Fruit fly (Drosophila melanogaster): ENCODE results near the gene PlexB.
A peak's percentile ranks its signal among the peaks of the same experiment; 100 is the strongest.

The PlexB gene

DNA sequence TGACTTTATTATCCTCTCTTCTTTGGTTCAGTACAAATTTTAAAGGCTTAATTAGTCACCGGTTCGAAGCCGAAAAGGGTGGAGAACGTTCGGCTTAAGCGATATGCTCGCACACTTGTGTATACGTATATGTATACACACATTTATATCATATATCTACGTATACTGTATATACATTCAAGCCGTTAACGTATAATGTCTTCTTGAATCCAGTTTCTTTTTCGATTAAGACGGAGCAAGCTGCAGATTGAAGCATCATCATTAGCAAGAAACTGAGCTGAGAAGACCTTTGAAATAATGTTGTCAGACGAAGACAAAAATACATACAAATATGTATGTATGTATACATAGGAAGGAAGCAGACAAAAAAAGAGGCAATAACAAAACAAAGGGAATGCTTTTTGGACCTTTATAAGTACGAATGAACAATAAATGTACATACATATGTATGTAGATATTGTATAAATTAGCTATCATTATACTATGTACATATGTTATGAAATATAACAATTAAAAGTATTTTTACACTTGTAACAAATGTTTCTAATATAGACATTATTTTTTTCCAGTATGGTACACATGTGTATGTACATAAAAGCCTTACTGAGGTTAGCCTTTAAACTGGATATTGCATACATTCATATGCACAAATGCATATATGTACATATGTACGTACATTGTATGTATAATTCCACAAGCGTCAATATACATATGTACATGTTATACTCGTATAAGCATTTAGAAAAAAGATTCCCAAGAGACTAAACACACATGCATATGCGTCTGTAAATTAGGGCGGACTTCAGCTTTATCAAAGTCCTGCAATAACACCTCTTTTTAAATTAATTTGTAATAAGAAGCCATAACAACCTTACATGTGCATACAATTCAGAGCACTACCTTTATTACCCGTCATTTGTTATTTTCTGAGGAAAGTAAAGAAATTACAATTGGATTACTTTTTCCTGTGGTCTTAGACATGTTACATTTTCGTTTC lies 16.7 kb upstream of the PlexB start (continued):
- TF ChIP-seq CG6654 (GFP tag; optimal IDR thresholded peaks at IDR 0.05) (no peak), fu2 (GFP tag; optimal IDR thresholded peaks at IDR 0.05) (no peak), her (GFP tag; optimal IDR thresholded peaks at IDR 0.05) (no peak), pfk (GFP tag; optimal IDR thresholded peaks at IDR 0.05) (peak; percentile 52), Neu2 (GFP tag; optimal IDR thresholded peaks at IDR 0.05; ENCODE audit: borderline replicate concordance) (no peak), CG12299 (tag; optimal IDR thresholded peaks at IDR 0.05) (peak; percentile 6), MESR4 (GFP tag; optimal IDR thresholded peaks at IDR 0.05) (peak; percentile 14), CG8765 (GFP tag; IDR thresholded peaks at IDR 0.05) (no peak), sc (optimal IDR thresholded peaks at IDR 0.05) (no peak), sc (GFP tag; optimal IDR thresholded peaks at IDR 0.05) (no peak), lilli (GFP tag; optimal IDR thresholded peaks at IDR 0.05) (no peak), pho (GFP tag; optimal IDR thresholded peaks at IDR 0.05) (no peak), CG14667 (GFP tag; IDR thresholded peaks at IDR 0.05) (no peak), zen (tag; optimal IDR thresholded peaks at IDR 0.05) (peak; percentile 62), bab2 (GFP tag; optimal IDR thresholded peaks at IDR 0.05) (no peak), CG10147 (GFP tag; optimal IDR thresholded peaks at IDR 0.05) (peak; percentile 23), eve (GFP tag; optimal IDR thresholded peaks at IDR 0.05) (peak in 1 of 2 experiments; percentile 75), stc (GFP tag; IDR thresholded peaks at IDR 0.05) (no peak), Stat92E (GFP tag; optimal IDR thresholded peaks at IDR 0.05) (peak in 1 of 3 experiments; percentile 50), CG14710 (tag; optimal IDR thresholded peaks at IDR 0.05) (peak; percentile 23), CG14965 (GFP tag; optimal IDR thresholded peaks at IDR 0.05; ENCODE audit: borderline replicate concordance) (no peak), twi (tag; optimal IDR thresholded peaks at IDR 0.05) (peak; percentile 64), odd (GFP tag; optimal IDR thresholded peaks at IDR 0.05) (no peak), Sry-δ (GFP tag; optimal IDR thresholded peaks at IDR 0.05) (no peak), cg (GFP tag; optimal IDR thresholded peaks at IDR 0.05) (peak; percentile 87), grau (tag; optimal IDR thresholded peaks at IDR 0.05) (no peak), Lhr (GFP tag; optimal IDR thresholded peaks at IDR 0.05) (no peak), ash1 (GFP tag; optimal IDR thresholded peaks at IDR 0.05) (peak; percentile 33), sob (GFP tag; IDR thresholded peaks at IDR 0.05) (no peak), CG8290 (GFP tag; optimal IDR thresholded peaks at IDR 0.05) (no peak), CG8290 (tag; optimal IDR thresholded peaks at IDR 0.05) (peak in 1 of 2 experiments; percentile 5), dm (GFP tag; optimal IDR thresholded peaks at IDR 0.05) (no peak), row (GFP tag; IDR thresholded peaks at IDR 0.05) (peak; percentile 60; the same call in 1 of the 3 replicates), Deaf1 (tag; optimal IDR thresholded peaks at IDR 0.05) (peak; percentile 39), CG14860 (GFP tag; IDR thresholded peaks at IDR 0.05; ENCODE audit: partially characterized antibody) (no peak), CG17186 (GFP tag; optimal IDR thresholded peaks at IDR 0.05) (no peak), inv (GFP tag; IDR thresholded peaks at IDR 0.05; ENCODE audit: partially characterized antibody) (no peak), CG33557 (GFP tag; optimal IDR thresholded peaks at IDR 0.05) (peak; percentile 48), sd (tag; optimal IDR thresholded peaks at IDR 0.05) (peak; percentile 0)
